Fruit fly (Drosophila melanogaster) whole organism, embryonic: ENCODE results near the gene CG14219.

Source experiments
- Bgb ChIP-seq: fragments of 200-800 bp; sonication (Bioruptor generic); IDR thresholded peaks from 2 replicates; pipeline ENCODE4 v1.3.6; 2022; ENCODE audit warnings: missing biosample characterization, missing genetic modification characterization; ENCODE audit not compliant: partially characterized antibody
- CG10321 ChIP-seq: fragments of 200-800 bp; sonication (Bioruptor generic); IDR thresholded peaks from 2 replicates; pipeline ENCODE4 v1.3.6; 2022; ENCODE audit warnings: missing biosample characterization, missing genetic modification characterization
- CG10543 ChIP-seq: fragments of 200-800 bp; sonication (Bioruptor generic); optimal IDR thresholded peaks from 3 replicates; lab custom pipeline; 2017; ENCODE audit warnings: missing biosample characterization, mild to moderate bottlenecking, missing genetic modification characterization, moderate library complexity
- CG10654 ChIP-seq: fragments of 200-800 bp; sonication (Bioruptor generic); optimal IDR thresholded peaks from 2 replicates; lab custom pipeline; 2016; ENCODE audit warnings: missing biosample characterization, missing genetic modification characterization
- CG10959 ChIP-seq: fragments of 200-800 bp; sonication (Bioruptor generic); IDR thresholded peaks from 2 replicates; pipeline ENCODE4 v1.3.6; 2022; ENCODE audit warnings: missing biosample characterization, missing genetic modification characterization
- CG11398 ChIP-seq: fragments of 200-800 bp; sonication (Bioruptor generic); optimal IDR thresholded peaks from 2 replicates; lab custom pipeline; 2016; ENCODE audit warnings: missing biosample characterization, missing genetic modification characterization
- CG12071 ChIP-seq: fragments of 200-800 bp; sonication (Bioruptor generic); optimal IDR thresholded peaks from 3 replicates; lab custom pipeline; 2018; ENCODE audit warnings: missing biosample characterization, mild to moderate bottlenecking, missing genetic modification characterization
- CG1233 ChIP-seq: fragments of 200-800 bp; sonication (Bioruptor generic); optimal IDR thresholded peaks from 4 replicates; lab custom pipeline; 2018; ENCODE audit warnings: missing biosample characterization, mild to moderate bottlenecking, missing genetic modification characterization
- CG12659 ChIP-seq: fragments of 200-800 bp; sonication (Bioruptor generic); optimal IDR thresholded peaks from 3 replicates; lab custom pipeline; 2017; ENCODE audit warnings: mild to moderate bottlenecking, missing biosample characterization, missing genetic modification reagents, missing genetic modification characterization
- CG12744 ChIP-seq: fragments of 200-800 bp; sonication (Bioruptor generic); optimal IDR thresholded peaks from 2 replicates; lab custom pipeline; 2016; ENCODE audit warnings: missing biosample characterization, missing genetic modification characterization
- CG13894 ChIP-seq: fragments of 200-800 bp; sonication (Bioruptor generic); optimal IDR thresholded peaks from 3 replicates; lab custom pipeline; 2018; ENCODE audit warnings: missing biosample characterization, mild to moderate bottlenecking, missing genetic modification characterization, moderate library complexity
- CG15073 ChIP-seq: fragments of 200-800 bp; sonication (Bioruptor generic); optimal IDR thresholded peaks from 2 replicates; lab custom pipeline; 2016; ENCODE audit warnings: missing biosample characterization, missing genetic modification characterization
- CG17385 ChIP-seq: fragments of 200-800 bp; sonication (Bioruptor generic); optimal IDR thresholded peaks from 3 replicates; lab custom pipeline; 2018; ENCODE audit warnings: missing biosample characterization, mild to moderate bottlenecking, missing genetic modification characterization
- CG17612 ChIP-seq: fragments of 200-800 bp; sonication (Bioruptor generic); IDR thresholded peaks from 2 replicates; pipeline ENCODE4 v1.3.6; 2022; ENCODE audit warnings: missing biosample characterization, missing genetic modification characterization
- CG18764 ChIP-seq: fragments of 200-800 bp; sonication (Bioruptor generic); optimal IDR thresholded peaks from 3 replicates; lab custom pipeline; 2016; ENCODE audit warnings: missing biosample characterization, missing genetic modification characterization
- CG2116 ChIP-seq: fragments of 200-800 bp; sonication (Bioruptor generic); optimal IDR thresholded peaks from 3 replicates; lab custom pipeline; 2018; ENCODE audit warnings: missing biosample characterization, mild to moderate bottlenecking, missing genetic modification characterization
- CG30403 ChIP-seq: fragments of 200-800 bp; sonication (Bioruptor generic); optimal IDR thresholded peaks from 3 replicates; lab custom pipeline; 2016; ENCODE audit warnings: missing biosample characterization, missing genetic modification characterization
- CG4282 ChIP-seq: fragments of 200-800 bp; sonication (Bioruptor generic); optimal IDR thresholded peaks from 2 replicates; lab custom pipeline; 2016; ENCODE audit warnings: missing biosample characterization, missing genetic modification characterization
- CG4424 ChIP-seq: fragments of 200-800 bp; sonication (Bioruptor generic); optimal IDR thresholded peaks from 3 replicates; lab custom pipeline; 2016; ENCODE audit warnings: missing biosample characterization, missing genetic modification characterization
- CG6765 ChIP-seq: fragments of 200-800 bp; sonication (Bioruptor generic); optimal IDR thresholded peaks from 3 replicates; lab custom pipeline; 2017; ENCODE audit warnings: missing biosample characterization, mild to moderate bottlenecking, missing genetic modification characterization
- CG7963 ChIP-seq: fragments of 200-800 bp; sonication (Bioruptor generic); IDR thresholded peaks from 3 replicates; pipeline ENCODE4 v1.3.6; 2022; ENCODE audit warnings: missing biosample characterization, missing genetic modification characterization; ENCODE audit not compliant: partially characterized antibody
- CG7987 ChIP-seq: fragments of 200-800 bp; sonication (Bioruptor generic); optimal IDR thresholded peaks from 2 replicates; lab custom pipeline; 2018; ENCODE audit warnings: missing biosample characterization, mild to moderate bottlenecking, missing genetic modification characterization, moderate library complexity
- CG8478 ChIP-seq: fragments of >200 bp; optimal IDR thresholded peaks from 2 replicates; lab custom pipeline; 2018
- D19A ChIP-seq: fragments of 200-800 bp; optimal IDR thresholded peaks from 3 replicates; lab custom pipeline; 2019; ENCODE audit warnings: missing biosample characterization, mild to moderate bottlenecking, missing genetic modification characterization, moderate library complexity
- Dp ChIP-seq: fragments of 200-800 bp; sonication (Bioruptor generic); optimal IDR thresholded peaks from 2 replicates; lab custom pipeline; 2018; ENCODE audit warnings: missing biosample characterization, mild to moderate bottlenecking, missing genetic modification characterization, moderate library complexity
- E2f2 ChIP-seq: fragments of 200-800 bp; sonication (Bioruptor generic); IDR thresholded peaks from 2 replicates; pipeline ENCODE4 v1.3.6; 2022; ENCODE audit warnings: missing biosample characterization, missing genetic modification characterization
- ERR ChIP-seq: fragments of 200-800 bp; sonication (Bioruptor generic); optimal IDR thresholded peaks from 2 replicates; lab custom pipeline; 2016; ENCODE audit warnings: missing biosample characterization, missing genetic modification characterization
- Ets97D ChIP-seq: fragments of 200-800 bp; sonication (Bioruptor generic); optimal IDR thresholded peaks from 3 replicates; lab custom pipeline; 2016; ENCODE audit warnings: missing biosample characterization, missing genetic modification characterization
- Fer1 ChIP-seq: fragments of 200-800 bp; sonication (Bioruptor generic); optimal IDR thresholded peaks from 2 replicates; lab custom pipeline; 2017; ENCODE audit warnings: missing biosample characterization, mild to moderate bottlenecking, missing genetic modification characterization
- HLH4C ChIP-seq: fragments of 200-800 bp; sonication (Bioruptor generic); IDR thresholded peaks from 3 replicates; pipeline ENCODE4 v1.3.6; 2022; ENCODE audit warnings: missing biosample characterization, missing genetic modification characterization; ENCODE audit not compliant: partially characterized antibody
- Lhr ChIP-seq: fragments of 200-800 bp; sonication (Bioruptor generic); optimal IDR thresholded peaks from 3 replicates; lab custom pipeline; 2017; ENCODE audit warnings: mild to moderate bottlenecking, missing biosample characterization, missing genetic modification reagents, missing genetic modification characterization
- Lpt ChIP-seq: fragments of >200 bp; optimal IDR thresholded peaks from 2 replicates; lab custom pipeline; 2018; ENCODE audit warnings: missing biosample characterization, missing genetic modification characterization
- MESR4 ChIP-seq: fragments of 200-800 bp; sonication (Bioruptor generic); optimal IDR thresholded peaks from 2 replicates; lab custom pipeline; 2018; ENCODE audit warnings: missing biosample characterization, mild to moderate bottlenecking, missing genetic modification characterization, moderate library complexity
- Pdp1 ChIP-seq, 2 experiments: fragments of 200-800 bp; sonication (Bioruptor generic); optimal IDR thresholded peaks; 3 replicates each; lab custom pipeline; 2016; ENCODE audit warnings: missing biosample characterization in 2 of 2, missing genetic modification characterization in 2 of 2, mild to moderate bottlenecking in 1 of 2, moderate library complexity in 1 of 2
- dm ChIP-seq: fragments of 200-800 bp; sonication (Bioruptor generic); optimal IDR thresholded peaks from 3 replicates; lab custom pipeline; 2016; ENCODE audit warnings: missing biosample characterization, missing genetic modification characterization
- gcm ChIP-seq: fragments of 200-800 bp; sonication (Bioruptor generic); optimal IDR thresholded peaks from 2 replicates; lab custom pipeline; 2019; ENCODE audit warnings: missing biosample characterization, mild to moderate bottlenecking, missing genetic modification characterization, moderate library complexity
- grau ChIP-seq: fragments of 200-800 bp; optimal IDR thresholded peaks from 3 replicates; lab custom pipeline; 2019; ENCODE audit warnings: missing biosample characterization, mild to moderate bottlenecking, missing genetic modification characterization, moderate library complexity
- gsb-n ChIP-seq: fragments of 200-800 bp; sonication (Bioruptor generic); optimal IDR thresholded peaks from 3 replicates; lab custom pipeline; 2018; ENCODE audit warnings: missing biosample characterization, mild to moderate bottlenecking, missing genetic modification characterization
- jing ChIP-seq: fragments of 200-800 bp; sonication (Bioruptor generic); optimal IDR thresholded peaks from 2 replicates; lab custom pipeline; 2018; ENCODE audit warnings: missing biosample characterization, mild to moderate bottlenecking, missing genetic modification characterization
- ken ChIP-seq: fragments of 200-800 bp; sonication (Bioruptor generic); IDR thresholded peaks from 3 replicates; pipeline ENCODE4 v1.3.6; 2022; ENCODE audit warnings: missing biosample characterization, missing genetic modification characterization
- nerfin-2 ChIP-seq: fragments of 200-800 bp; sonication (Bioruptor generic); IDR thresholded peaks from 2 replicates; pipeline ENCODE4 v1.3.6; 2022; ENCODE audit warnings: missing biosample characterization, missing genetic modification characterization; ENCODE audit not compliant: partially characterized antibody
- odd ChIP-seq: fragments of 200-800 bp; sonication (Bioruptor generic); optimal IDR thresholded peaks from 2 replicates; lab custom pipeline; 2017; ENCODE audit warnings: missing biosample characterization, mild to moderate bottlenecking, missing genetic modification characterization
- pros ChIP-seq: fragments of 200-800 bp; sonication (Bioruptor generic); optimal IDR thresholded peaks from 3 replicates; lab custom pipeline; 2019; ENCODE audit warnings: missing biosample characterization, mild to moderate bottlenecking, missing genetic modification characterization, moderate library complexity
- pzg ChIP-seq: fragments of 200-800 bp; sonication (Bioruptor generic); optimal IDR thresholded peaks from 3 replicates; lab custom pipeline; 2018; ENCODE audit warnings: missing biosample characterization, mild to moderate bottlenecking, missing genetic modification characterization, moderate library complexity
- repo ChIP-seq: fragments of 200-800 bp; sonication (Bioruptor generic); optimal IDR thresholded peaks from 2 replicates; lab custom pipeline; 2016; ENCODE audit warnings: missing biosample characterization, missing genetic modification characterization
- row ChIP-seq: fragments of 200-800 bp; sonication (Bioruptor generic); IDR thresholded peaks from 3 replicates; pipeline ENCODE4 v1.3.6; 2022; ENCODE audit warnings: missing biosample characterization, missing genetic modification characterization
- salm ChIP-seq: fragments of 200-800 bp; sonication (Bioruptor generic); optimal IDR thresholded peaks from 2 replicates; lab custom pipeline; 2018; ENCODE audit warnings: missing biosample characterization, mild to moderate bottlenecking, missing genetic modification characterization
- slp2 ChIP-seq: fragments of 200-800 bp; sonication (Bioruptor generic); optimal IDR thresholded peaks from 2 replicates; lab custom pipeline; 2016; ENCODE audit warnings: missing biosample characterization, missing genetic modification characterization
- sug ChIP-seq: fragments of 200-800 bp; optimal IDR thresholded peaks from 2 replicates; lab custom pipeline; 2019; ENCODE audit warnings: missing biosample characterization, mild to moderate bottlenecking, missing genetic modification characterization, moderate library complexity
- tgo ChIP-seq: fragments of 200-800 bp; sonication (Bioruptor generic); IDR thresholded peaks from 3 replicates; pipeline ENCODE4 v1.3.6; 2022; ENCODE audit warnings: missing biosample characterization, missing genetic modification characterization
- vvl ChIP-seq: fragments of 200-800 bp; sonication (Bioruptor generic); IDR thresholded peaks from 2 replicates; pipeline ENCODE4 v1.3.6; 2022; ENCODE audit warnings: missing biosample characterization, missing genetic modification characterization
- wek ChIP-seq: fragments of 200-800 bp; sonication (Bioruptor generic); optimal IDR thresholded peaks from 3 replicates; lab custom pipeline; 2018; ENCODE audit warnings: missing biosample characterization, mild to moderate bottlenecking, missing genetic modification characterization, moderate library complexity

The CG14219 gene

DNA sequence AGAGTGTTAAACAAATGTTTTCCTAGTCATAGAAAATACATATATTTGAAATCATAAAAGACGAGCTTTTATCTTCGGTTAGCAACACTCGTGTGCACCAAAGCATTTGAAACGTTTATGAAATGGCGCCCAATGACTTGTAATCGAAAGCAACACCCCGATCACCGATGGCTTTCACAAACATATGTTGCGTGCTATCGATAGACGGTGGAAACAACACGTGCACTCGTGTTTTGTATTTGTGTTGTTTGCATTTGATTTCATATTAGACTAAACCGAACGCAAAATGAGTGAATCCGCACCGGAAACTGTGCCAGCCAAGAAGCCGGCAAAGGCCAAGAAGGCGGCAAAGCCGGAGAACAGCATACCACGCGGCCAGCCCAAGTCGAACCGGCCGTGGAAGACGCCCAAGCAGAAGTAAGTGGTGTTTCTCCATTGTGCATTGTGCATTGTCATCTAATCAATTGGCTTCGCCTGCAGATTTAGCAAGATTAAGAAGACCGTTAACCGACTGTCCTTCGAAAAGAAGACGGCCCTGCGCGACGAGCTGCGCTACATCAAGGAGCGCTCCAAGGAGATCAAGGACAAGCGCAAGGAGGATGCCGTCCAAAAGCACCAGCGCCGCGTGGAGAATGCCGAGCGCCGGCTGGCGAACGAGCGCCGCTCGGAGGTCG, 26.2 kb upstream of the CG14219 start, which contains the start of gene CG14210 (continued):
- TF ChIP-seq CG2116 (GFP tag; lab: Kevin White, UChicago) (peak; percentile 97), row (GFP tag; lab: Robert Waterston, UW) (no peak), Dp (GFP tag; lab: Kevin White, UChicago) (peak; percentile 84), CG10959 (GFP tag; lab: Robert Waterston, UW) (no peak), CG8478 (lab: Kevin White, UChicago) (no peak), jing (no peak), CG10321 (GFP tag; lab: Robert Waterston, UW) (no peak), CG12744 (no peak), nerfin-2 (GFP tag; lab: Robert Waterston, UW) (peak; percentile 56; the same call in 1 of the 2 replicates), CG12071 (no peak), CG10654 (no peak), grau (no peak), E2f2 (peak; percentile 91), Pdp1 (GFP tag; optimal IDR thresholded peaks at IDR 0.05; lab: Kevin White, UChicago) (no peak), CG1233 (no peak), CG4282 (GFP tag; lab: Kevin White, UChicago) (no peak), CG7987 (peak; percentile 2), CG10543 (GFP tag; lab: Kevin White, UChicago) (no peak), CG13894 (tag; lab: Kevin White, UChicago) (no peak), HLH4C (GFP tag; lab: Robert Waterston, UW) (peak; percentile 84), CG17385 (GFP tag; lab: Kevin White, UChicago) (no peak), ERR (no peak), pros (GFP tag; lab: Kevin White, UChicago) (no peak), Lpt (GFP tag; lab: Kevin White, UChicago) (no peak), Bgb (GFP tag; lab: Robert Waterston, UW) (peak; percentile 71), ken (GFP tag; lab: Robert Waterston, UW) (no peak), MESR4 (peak; percentile 57), repo (GFP tag; lab: Kevin White, UChicago) (no peak), CG11398 (no peak), sug (tag; lab: Kevin White, UChicago) (peak; percentile 25), CG15073 (no peak), salm (tag; lab: Kevin White, UChicago) (no peak), dm (GFP tag; lab: Kevin White, UChicago) (peak; percentile 90), Ets97D (peak; percentile 32), CG30403 (GFP tag; lab: Kevin White, UChicago) (no peak)

dm6 chrX:19613473-19613872, 23.5 kb upstream of the CG14219 start:
- TF ChIP-seq gsb-n (tag; lab: Kevin White, UChicago) (peak; percentile 30), CG10543 (GFP tag; lab: Kevin White, UChicago) (peak; percentile 68), tgo (no peak), Lhr (GFP tag; lab: Kevin White, UChicago) (peak; percentile 13), pzg (GFP tag; lab: Kevin White, UChicago) (peak; percentile 57), slp2 (GFP tag; lab: Kevin White, UChicago) (no peak), gcm (GFP tag; lab: Kevin White, UChicago) (peak; percentile 69), CG4424 (GFP tag; lab: Kevin White, UChicago) (peak; percentile 21), CG12659 (GFP tag; lab: Kevin White, UChicago) (peak; percentile 70), CG17612 (no peak), CG6765 (GFP tag; lab: Kevin White, UChicago) (peak; percentile 83), D19A (tag; lab: Kevin White, UChicago) (no peak), Fer1 (peak; percentile 84), CG18764 (no peak), odd (GFP tag; lab: Kevin White, UChicago) (peak; percentile 70), vvl (GFP tag; lab: Robert Waterston, UW) (peak; percentile 65; the same call in 1 of the 2 replicates), wek (peak; percentile 79), CG7963 (no peak)
